Fruit fly (Drosophila melanogaster): ENCODE data around the gene del.
A peak's percentile ranks its signal among the peaks of the same experiment; 100 is the strongest.

The del gene

DNA sequence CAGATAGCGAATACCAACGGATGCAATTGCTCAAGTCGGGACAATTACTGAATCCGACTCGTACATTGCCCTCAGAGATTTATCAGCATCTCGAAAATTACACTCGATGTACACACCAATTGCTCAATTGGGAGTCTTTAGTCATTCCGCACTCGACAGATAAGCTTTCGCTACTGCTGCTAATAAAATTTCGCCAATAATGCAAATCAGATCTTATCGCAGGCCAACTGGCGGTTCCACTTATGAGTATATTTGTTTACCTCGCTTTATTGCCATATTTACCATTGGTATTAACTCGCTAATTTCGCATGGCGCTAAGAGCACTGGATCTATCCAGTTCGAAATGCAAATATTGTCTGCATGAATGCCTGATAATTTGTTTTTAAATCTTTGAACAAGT, 34.8 kb downstream of the del start:
- TF ChIP-seq CG14711 (tag; optimal IDR thresholded peaks at IDR 0.05) (no peak), kay (GFP tag; ENCODE audit: borderline replicate concordance) (no peak), CG12768 (GFP tag; optimal IDR thresholded peaks at IDR 0.05) (no peak), bab1 (GFP tag; optimal IDR thresholded peaks at IDR 0.05) (no peak), tj (GFP tag; optimal IDR thresholded peaks at IDR 0.05) (no peak)

DNA sequence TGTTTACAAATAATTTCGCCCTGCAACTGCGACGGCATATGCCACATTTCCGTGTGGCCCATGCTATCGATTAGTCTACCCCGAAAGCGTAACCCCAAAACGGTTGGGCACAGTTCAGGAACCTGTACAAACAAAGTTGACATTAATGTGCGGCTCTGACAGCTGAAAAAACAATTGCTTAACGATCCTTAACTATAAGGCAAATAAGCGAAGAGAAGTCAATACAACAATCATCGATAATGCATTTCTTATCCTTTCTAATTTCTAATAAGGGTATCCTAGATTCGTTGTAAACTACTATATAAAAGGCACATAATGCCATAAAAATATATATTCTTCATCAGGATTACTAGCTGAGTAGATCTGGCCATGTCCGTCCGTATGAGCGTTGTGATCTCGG, 36.5 kb downstream of the del start:
- TF ChIP-seq pad (GFP tag; optimal IDR thresholded peaks at IDR 0.05) (no peak), Mnt (GFP tag; optimal IDR thresholded peaks at IDR 0.05) (no peak), tj (GFP tag; optimal IDR thresholded peaks at IDR 0.05) (no peak), cnc (optimal IDR thresholded peaks at IDR 0.05) (no peak), Crg-1 (GFP tag; optimal IDR thresholded peaks at IDR 0.05) (no peak), ovo (GFP tag; optimal IDR thresholded peaks at IDR 0.05) (no peak), CG11617 (GFP tag; optimal IDR thresholded peaks at IDR 0.05) (no peak), bab1 (GFP tag; optimal IDR thresholded peaks at IDR 0.05) (no peak), toe (GFP tag; optimal IDR thresholded peaks at IDR 0.05) (no peak), CG1620 (GFP tag; optimal IDR thresholded peaks at IDR 0.05) (no peak), cic (GFP tag; optimal IDR thresholded peaks at IDR 0.05) (no peak), Clk (GFP tag; optimal IDR thresholded peaks at IDR 0.05) (no peak), CG12768 (GFP tag; optimal IDR thresholded peaks at IDR 0.05) (no peak), kay (GFP tag; ENCODE audit: borderline replicate concordance) (no peak), CG33017 (tag; optimal IDR thresholded peaks at IDR 0.05) (no peak), CG5204 (GFP tag; optimal IDR thresholded peaks at IDR 0.05) (no peak)

DNA sequence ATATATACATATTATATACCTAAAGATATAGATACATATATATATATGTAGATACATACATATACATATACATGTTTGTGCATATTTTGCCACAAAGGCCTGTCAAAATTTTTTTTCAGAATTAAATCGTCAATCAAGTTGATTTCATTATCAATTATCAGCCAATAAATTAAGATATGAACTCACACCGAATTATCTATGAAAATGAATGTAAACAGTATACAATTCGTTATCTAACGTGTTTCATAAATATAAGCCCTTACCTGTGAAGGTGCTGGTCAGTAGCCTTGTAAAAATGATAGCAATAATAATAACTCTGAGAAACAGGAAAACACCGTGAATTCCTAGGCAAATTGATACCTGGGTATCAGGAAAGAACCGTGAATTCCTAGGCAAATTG, 38.7 kb downstream of the del start:
- TF ChIP-seq CG33017 (tag; optimal IDR thresholded peaks at IDR 0.05) (no peak), CG11617 (GFP tag; optimal IDR thresholded peaks at IDR 0.05) (no peak), Crg-1 (GFP tag; optimal IDR thresholded peaks at IDR 0.05) (no peak), CG14711 (tag; optimal IDR thresholded peaks at IDR 0.05) (no peak), CG5204 (GFP tag; optimal IDR thresholded peaks at IDR 0.05) (no peak), Mnt (GFP tag; optimal IDR thresholded peaks at IDR 0.05) (no peak), toe (GFP tag; optimal IDR thresholded peaks at IDR 0.05) (no peak), cic (GFP tag; optimal IDR thresholded peaks at IDR 0.05) (no peak), pad (GFP tag; optimal IDR thresholded peaks at IDR 0.05) (no peak), CG1620 (GFP tag; optimal IDR thresholded peaks at IDR 0.05) (no peak)

DNA sequence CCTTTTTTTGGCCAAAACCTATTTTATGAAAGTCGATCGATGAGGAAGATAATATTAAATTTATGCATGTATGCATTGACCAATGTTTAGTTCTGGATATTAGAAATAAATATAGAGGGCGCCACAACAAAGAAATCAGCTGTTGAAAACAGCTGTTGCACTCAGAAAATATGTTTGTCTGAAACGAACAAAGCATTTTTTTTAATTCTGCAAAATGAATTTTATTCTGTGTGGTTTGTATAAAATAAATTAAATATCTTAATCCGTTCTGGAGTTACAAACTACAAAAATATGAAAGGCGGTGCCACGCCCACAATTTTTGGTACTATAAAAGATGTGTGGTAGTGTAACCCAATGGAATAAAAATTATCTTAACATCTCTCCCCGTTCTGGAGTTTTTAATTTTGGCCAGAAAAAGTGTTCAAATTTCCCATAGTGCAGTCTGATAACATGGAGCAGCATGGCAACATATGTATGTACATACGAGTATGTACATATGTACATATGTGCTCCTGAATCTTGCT, 39.5 kb downstream of the del start:
- TF ChIP-seq kay (GFP tag; ENCODE audit: borderline replicate concordance) = peak; percentile 44
- peak; percentile 16 for TF ChIP-seq bab1 (GFP tag; optimal IDR thresholded peaks at IDR 0.05)
- no peak for TF ChIP-seq CG14711 (tag; optimal IDR thresholded peaks at IDR 0.05)

DNA sequence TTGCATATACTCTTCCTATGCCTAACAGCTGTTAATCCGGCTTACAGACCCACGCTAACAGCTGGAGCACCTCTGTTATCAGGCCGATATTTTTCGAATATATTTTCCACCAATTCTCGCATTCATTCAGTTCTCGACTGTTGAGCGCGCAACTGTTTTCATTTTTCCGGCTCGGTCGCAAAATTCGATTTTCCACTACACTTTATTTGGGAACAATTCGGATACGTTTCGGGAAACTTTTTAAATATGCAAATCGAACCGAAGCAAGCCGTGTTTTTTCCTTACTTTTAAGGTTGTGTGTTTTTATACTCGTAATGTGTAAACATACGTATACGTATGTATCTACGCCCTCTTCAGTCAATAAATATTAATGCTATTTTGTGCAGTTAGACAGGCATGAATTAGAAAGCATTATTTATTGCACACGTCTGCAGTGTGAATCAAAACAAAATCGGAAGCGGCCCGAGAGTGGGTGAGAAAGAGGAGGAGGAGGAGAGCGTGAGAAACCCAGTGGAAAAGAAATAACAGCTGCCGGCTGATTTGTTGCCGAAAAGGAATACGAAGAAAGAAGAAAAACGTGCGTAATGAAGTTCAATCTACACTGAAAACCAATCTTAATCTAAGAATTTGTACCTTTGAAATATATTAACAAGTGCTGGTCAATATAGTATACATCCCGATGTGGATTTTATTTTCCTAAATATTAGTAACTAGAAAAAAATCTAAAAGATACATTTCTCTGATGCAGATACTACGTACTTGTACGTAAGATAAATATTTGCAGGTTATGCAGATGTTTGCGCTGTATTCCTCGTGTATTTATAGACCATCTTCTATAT, 40.5 kb downstream of the del start:
- TF ChIP-seq bab1 (GFP tag; optimal IDR thresholded peaks at IDR 0.05) (peak; percentile 25), cic (GFP tag; optimal IDR thresholded peaks at IDR 0.05) (peak; percentile 54), tj (GFP tag; optimal IDR thresholded peaks at IDR 0.05) (peak; percentile 54), CG14711 (tag; optimal IDR thresholded peaks at IDR 0.05) (no peak), Hr96 (GFP tag; optimal IDR thresholded peaks at IDR 0.05) (no peak), CG12768 (GFP tag; optimal IDR thresholded peaks at IDR 0.05) (no peak)

DNA sequence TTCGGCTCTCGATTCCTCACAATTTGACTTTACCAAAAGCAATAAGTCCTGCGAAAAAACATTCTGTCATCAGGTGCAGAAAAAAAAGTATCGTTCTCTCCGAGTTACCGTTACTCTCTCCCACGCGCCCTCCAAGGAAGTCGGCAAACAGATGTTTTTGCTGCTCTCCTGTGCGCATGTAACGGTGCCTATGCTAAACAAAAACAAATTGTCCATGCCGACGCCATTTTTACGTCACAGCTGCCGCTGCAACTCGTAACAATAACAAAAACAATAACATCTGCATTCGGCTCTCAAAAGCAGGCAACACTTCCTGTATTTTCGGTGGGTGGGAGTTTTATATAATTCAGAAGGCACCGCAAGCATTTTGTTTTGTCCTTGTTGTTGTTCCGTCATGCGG, 43.2 kb downstream of the del start:
- TF ChIP-seq cic (GFP tag; optimal IDR thresholded peaks at IDR 0.05) (no peak), Mnt (GFP tag; optimal IDR thresholded peaks at IDR 0.05) (no peak), CG11617 (GFP tag; optimal IDR thresholded peaks at IDR 0.05) (no peak), CG1620 (GFP tag; optimal IDR thresholded peaks at IDR 0.05) (no peak), CG33017 (tag; optimal IDR thresholded peaks at IDR 0.05) (no peak), Crg-1 (GFP tag; optimal IDR thresholded peaks at IDR 0.05) (no peak), CG14711 (tag; optimal IDR thresholded peaks at IDR 0.05) (no peak), CG7101 (tag; optimal IDR thresholded peaks at IDR 0.05) (no peak), cnc (optimal IDR thresholded peaks at IDR 0.05) (no peak), CG5204 (GFP tag; optimal IDR thresholded peaks at IDR 0.05) (no peak), CG12768 (GFP tag; optimal IDR thresholded peaks at IDR 0.05) (no peak), tj (GFP tag; optimal IDR thresholded peaks at IDR 0.05) (no peak), bab1 (GFP tag; optimal IDR thresholded peaks at IDR 0.05) (no peak), CG7045 (GFP tag; optimal IDR thresholded peaks at IDR 0.05) (no peak), kay (GFP tag; ENCODE audit: borderline replicate concordance) (no peak), toe (GFP tag; optimal IDR thresholded peaks at IDR 0.05) (no peak), ovo (GFP tag; optimal IDR thresholded peaks at IDR 0.05) (no peak), Hr96 (GFP tag; optimal IDR thresholded peaks at IDR 0.05) (no peak), pad (GFP tag; optimal IDR thresholded peaks at IDR 0.05) (no peak)

DNA sequence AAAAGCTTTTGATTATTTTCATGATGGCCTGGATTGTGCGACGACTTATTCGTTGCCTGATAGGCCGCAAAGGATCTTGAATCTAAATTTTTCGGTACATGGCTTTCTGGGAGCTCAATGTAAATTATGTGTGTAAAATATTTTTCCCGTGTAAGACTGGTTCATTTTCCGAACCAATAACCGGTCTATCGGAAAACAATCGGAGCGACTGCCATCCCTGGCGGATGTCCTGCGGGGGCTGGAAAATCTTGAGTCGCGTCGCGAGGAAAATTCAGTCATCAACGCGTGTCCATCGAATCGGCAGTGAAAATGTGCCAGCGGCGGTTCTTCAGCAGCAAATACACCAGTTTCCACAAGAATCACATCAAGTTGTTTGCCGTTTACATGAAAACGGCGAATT, 44.0 kb downstream of the del start, which contains the start of the genes CG46307 and Nhe2:
Gene CG46307 (plus strand): TSS at position 243 of the 400 bp plus-strand sequence.
Gene Nhe2 (plus strand): TSS at position 243 of the 400 bp plus-strand sequence.
- TF ChIP-seq CG14711 (tag; optimal IDR thresholded peaks at IDR 0.05) (no peak), CG7101 (tag; optimal IDR thresholded peaks at IDR 0.05) (no peak), kay (GFP tag; ENCODE audit: borderline replicate concordance) (no peak), Clk (GFP tag; optimal IDR thresholded peaks at IDR 0.05) (no peak), toe (GFP tag; optimal IDR thresholded peaks at IDR 0.05) (no peak), bab1 (GFP tag; optimal IDR thresholded peaks at IDR 0.05) (no peak), pad (GFP tag; optimal IDR thresholded peaks at IDR 0.05) (no peak), Crg-1 (GFP tag; optimal IDR thresholded peaks at IDR 0.05) (no peak), Hr96 (GFP tag; optimal IDR thresholded peaks at IDR 0.05) (no peak), CG7045 (GFP tag; optimal IDR thresholded peaks at IDR 0.05) (no peak), ovo (GFP tag; optimal IDR thresholded peaks at IDR 0.05) (no peak), CG11617 (GFP tag; optimal IDR thresholded peaks at IDR 0.05) (no peak), CG5204 (GFP tag; optimal IDR thresholded peaks at IDR 0.05) (no peak)
